Worm (Caenorhabditis elegans) whole organism, L1 larva: ENCODE measurements around the gene F16F9.4.

Source experiments
- C04F5.9 ChIP-seq: sonication (generic microtip); optimal IDR thresholded peaks from 2 replicates; lab custom pipeline; 2016; ENCODE audit warnings: missing genetic modification characterization, missing compliant biosample characterization
- C34B4.2 ChIP-seq: sonication (generic microtip); optimal IDR thresholded peaks from 2 replicates; lab custom pipeline; 2017; ENCODE audit warnings: mild to moderate bottlenecking, missing genetic modification characterization, missing compliant biosample characterization
- F16B12.6 ChIP-seq: fragments of 150-350 bp; optimal IDR thresholded peaks from 2 replicates; lab custom pipeline; 2014; ENCODE audit warnings: missing biosample characterization, missing genetic modification characterization
- aha-1 ChIP-seq: fragments of 150-350 bp; optimal IDR thresholded peaks from 2 replicates; lab custom pipeline; 2014; ENCODE audit warnings: missing biosample characterization, missing genetic modification characterization
- alr-1 ChIP-seq: fragments of 200-800 bp; sonication (Bioruptor generic); optimal IDR thresholded peaks from 2 replicates; lab custom pipeline; 2018; ENCODE audit warnings: borderline replicate concordance, mild to moderate bottlenecking, missing genetic modification characterization, missing compliant biosample characterization
- ama-1 ChIP-seq: fragments of 150-350 bp; optimal IDR thresholded peaks from 2 replicates; lab custom pipeline; 2014
- blmp-1 ChIP-seq: fragments of 150-350 bp; optimal IDR thresholded peaks from 2 replicates; lab custom pipeline; 2014; ENCODE audit warnings: missing biosample characterization, missing genetic modification characterization
- ceh-90 ChIP-seq: sonication (generic microtip); optimal IDR thresholded peaks from 2 replicates; lab custom pipeline; 2016; ENCODE audit warnings: missing genetic modification characterization, missing compliant biosample characterization
- efl-1 ChIP-seq, 4 experiments: fragments of 150-350 bp; optimal IDR thresholded peaks in 3 of 4; peaks in 1 of 4; 1 replicate in 1 of 4; 2 replicates in 3 of 4; lab custom pipeline; 2014; ENCODE audit warnings: missing biosample characterization in 2 of 4, missing genetic modification characterization in 2 of 4, missing genetic modification reagents in 2 of 4
- egl-13 ChIP-seq: sonication (generic microtip); optimal IDR thresholded peaks from 2 replicates; lab custom pipeline; 2016; ENCODE audit warnings: missing genotype, missing genetic modification reagents, missing genetic modification characterization, missing compliant biosample characterization
- ets-5 ChIP-seq: fragments of 200-800 bp; sonication (Bioruptor generic); IDR thresholded peaks from 2 replicates; pipeline ENCODE4 v1.3.6; 2022; ENCODE audit warnings: missing genetic modification characterization, missing compliant biosample characterization
- fkh-10 ChIP-seq: sonication (generic microtip); optimal IDR thresholded peaks from 2 replicates; lab custom pipeline; 2017; ENCODE audit warnings: missing biosample characterization, missing genetic modification reagents, missing genetic modification characterization
- fkh-4 ChIP-seq: sonication (generic microtip); optimal IDR thresholded peaks from 2 replicates; lab custom pipeline; 2016; ENCODE audit warnings: missing compliant biosample characterization, missing genetic modification characterization, borderline replicate concordance
- fos-1 ChIP-seq: fragments of 150-350 bp; optimal IDR thresholded peaks from 2 replicates; lab custom pipeline; 2014; ENCODE audit warnings: missing biosample characterization, missing genetic modification characterization
- hlh-4 ChIP-seq: sonication (generic microtip); optimal IDR thresholded peaks from 2 replicates; lab custom pipeline; 2016; ENCODE audit warnings: mild to moderate bottlenecking, missing genetic modification characterization, missing compliant biosample characterization
- hpl-2 ChIP-seq: fragments of 150-350 bp; optimal IDR thresholded peaks from 2 replicates; lab custom pipeline; 2014; ENCODE audit warnings: missing biosample characterization, missing genetic modification reagents, missing genetic modification characterization
- lin-13 ChIP-seq: fragments of 150-350 bp; optimal IDR thresholded peaks from 2 replicates; lab custom pipeline; 2014; ENCODE audit warnings: missing biosample characterization, missing genetic modification reagents, missing genetic modification characterization
- lin-14 ChIP-seq: fragments of 200-800 bp; sonication (Bioruptor generic); optimal IDR thresholded peaks from 2 replicates; lab custom pipeline; 2018; ENCODE audit warnings: mild to moderate bottlenecking, missing genetic modification characterization, moderate library complexity, missing compliant biosample characterization
- lin-35 ChIP-seq, 2 experiments: fragments of 150-350 bp; optimal IDR thresholded peaks; 2 replicates each; lab custom pipeline; 2014; ENCODE audit warnings: missing biosample characterization in 2 of 2, missing genetic modification characterization in 2 of 2, missing genetic modification reagents in 2 of 2
- lin-39 ChIP-seq: fragments of 150-350 bp; optimal IDR thresholded peaks from 2 replicates; lab custom pipeline; 2014; ENCODE audit warnings: missing biosample characterization, missing genetic modification reagents, missing genetic modification characterization
- lir-3 ChIP-seq: sonication (generic microtip); optimal IDR thresholded peaks from 2 replicates; lab custom pipeline; 2016; ENCODE audit warnings: mild to moderate bottlenecking, missing genetic modification characterization, moderate library complexity, missing compliant biosample characterization; ENCODE audit not compliant: poor library complexity
- lsy-2 ChIP-seq, 2 experiments: fragments of 150-350 bp; optimal IDR thresholded peaks; 2 replicates each; lab custom pipeline; 2014; ENCODE audit warnings: missing biosample characterization in 2 of 2, missing genetic modification characterization in 2 of 2
- mab-9 ChIP-seq: fragments of 200-800 bp; sonication (Bioruptor generic); IDR thresholded peaks from 2 replicates; pipeline ENCODE4 v1.3.6; 2022; ENCODE audit warnings: missing genetic modification reagents, missing genetic modification characterization, missing compliant biosample characterization
- mef-2 ChIP-seq: fragments of 150-350 bp; optimal IDR thresholded peaks from 2 replicates; lab custom pipeline; 2014; ENCODE audit warnings: missing biosample characterization, missing genetic modification characterization
- mep-1 ChIP-seq: fragments of 150-350 bp; optimal IDR thresholded peaks from 2 replicates; lab custom pipeline; 2014; ENCODE audit warnings: missing biosample characterization, missing genetic modification characterization
- nhr-11 ChIP-seq: fragments of 150-350 bp; optimal IDR thresholded peaks from 2 replicates; lab custom pipeline; 2014; ENCODE audit warnings: missing biosample characterization, missing genetic modification characterization
- nhr-12 ChIP-seq: sonication (generic microtip); optimal IDR thresholded peaks from 2 replicates; lab custom pipeline; 2017; ENCODE audit warnings: missing biosample characterization, missing genetic modification characterization
- nhr-19 ChIP-seq: fragments of 200-800 bp; sonication (Bioruptor generic); conservative IDR thresholded peaks from 2 replicates; pipeline ENCODE4 v1.3.6; 2022; ENCODE audit warnings: missing genetic modification characterization, missing compliant biosample characterization
- nhr-20 ChIP-seq: sonication (generic microtip); optimal IDR thresholded peaks from 2 replicates; lab custom pipeline; 2016; ENCODE audit warnings: mild to moderate bottlenecking, missing genetic modification characterization, missing compliant biosample characterization
- nhr-28 ChIP-seq: fragments of 150-350 bp; optimal IDR thresholded peaks from 2 replicates; lab custom pipeline; 2014; ENCODE audit warnings: missing biosample characterization, missing genetic modification characterization
- nhr-71 ChIP-seq: sonication (generic microtip); optimal IDR thresholded peaks from 2 replicates; lab custom pipeline; 2016; ENCODE audit warnings: mild to moderate bottlenecking, missing genetic modification characterization, moderate library complexity, missing compliant biosample characterization
- nhr-76 ChIP-seq: sonication (generic microtip); optimal IDR thresholded peaks from 2 replicates; lab custom pipeline; 2017; ENCODE audit warnings: missing biosample characterization, missing genetic modification characterization
- nhr-84 ChIP-seq: sonication (generic microtip); optimal IDR thresholded peaks from 2 replicates; lab custom pipeline; 2017; ENCODE audit warnings: missing biosample characterization, missing genetic modification characterization
- nhr-85 ChIP-seq: sonication (generic microtip); peaks from one replicate; lab custom pipeline; 2016; ENCODE audit warnings: missing genetic modification characterization, inconsistent platforms, missing compliant biosample characterization
- nhr-90 ChIP-seq: sonication (generic microtip); optimal IDR thresholded peaks from 2 replicates; lab custom pipeline; 2016; ENCODE audit warnings: mild to moderate bottlenecking, missing genetic modification characterization, missing compliant biosample characterization; ENCODE audit not compliant: poor library complexity
- pax-3 ChIP-seq: fragments of 200-800 bp; sonication (Bioruptor generic); optimal IDR thresholded peaks from 2 replicates; lab custom pipeline; 2018; ENCODE audit warnings: mild to moderate bottlenecking, missing genetic modification characterization, moderate library complexity, missing compliant biosample characterization
- rnt-1 ChIP-seq: sonication (generic microtip); optimal IDR thresholded peaks from 2 replicates; lab custom pipeline; 2016; ENCODE audit warnings: mild to moderate bottlenecking, missing genetic modification characterization, moderate library complexity, missing compliant biosample characterization
- snpc-4 ChIP-seq: fragments of 150-350 bp; optimal IDR thresholded peaks from 2 replicates; lab custom pipeline; 2014; ENCODE audit warnings: missing biosample characterization, missing genetic modification characterization
- sptf-1 ChIP-seq: fragments of 150-350 bp; optimal IDR thresholded peaks from 2 replicates; lab custom pipeline; 2014; ENCODE audit warnings: missing biosample characterization, missing genetic modification characterization
- swsn-7 ChIP-seq: sonication (generic microtip); optimal IDR thresholded peaks from 2 replicates; lab custom pipeline; 2016; ENCODE audit warnings: missing genetic modification characterization, missing compliant biosample characterization
- tlp-1 ChIP-seq: fragments of 150-350 bp; optimal IDR thresholded peaks from 2 replicates; lab custom pipeline; 2014; ENCODE audit warnings: missing biosample characterization, missing genetic modification characterization
- unc-30 ChIP-seq: sonication (generic microtip); optimal IDR thresholded peaks from 2 replicates; lab custom pipeline; 2017; ENCODE audit warnings: missing biosample characterization, missing genetic modification characterization
- unc-86 ChIP-seq: sonication (generic microtip); optimal IDR thresholded peaks from 2 replicates; lab custom pipeline; 2016; ENCODE audit warnings: missing genetic modification characterization, missing compliant biosample characterization
- zag-1 ChIP-seq: fragments of 150-350 bp; optimal IDR thresholded peaks from 2 replicates; lab custom pipeline; 2014; ENCODE audit warnings: missing biosample characterization, missing genetic modification characterization
- ztf-11 ChIP-seq, 2 experiments: sonication (generic microtip); optimal IDR thresholded peaks; 2 replicates each; lab custom pipeline; 2016 to 2017; ENCODE audit warnings: missing genetic modification characterization in 2 of 2, missing biosample characterization in 1 of 2, missing compliant biosample characterization in 1 of 2

Gene F16F9.4

ce11 chrX:8422020-8422419 is 41.1 kb downstream of the F16F9.4 start, which contains the start of gene tag-123 (continued):
- TF ChIP-seq nhr-76 (tag; lab: Kevin White, UChicago) (no peak), aha-1 (tag; lab: Kevin White, UChicago) (no peak), fkh-10 (no peak), lir-3 (tag; lab: Kevin White, UChicago) (no peak)
- TF ChIP-seq, all 84 proteins: peak for 27

- TF ChIP-seq alr-1 (tag; lab: Kevin White, UChicago), result peak; percentile 77
- no peak for TF ChIP-seq blmp-1 (tag; lab: Kevin White, UChicago)
Observed at ce11 chrX:8421594-8421993, 41.6 kb downstream of the F16F9.4 start.

DNA sequence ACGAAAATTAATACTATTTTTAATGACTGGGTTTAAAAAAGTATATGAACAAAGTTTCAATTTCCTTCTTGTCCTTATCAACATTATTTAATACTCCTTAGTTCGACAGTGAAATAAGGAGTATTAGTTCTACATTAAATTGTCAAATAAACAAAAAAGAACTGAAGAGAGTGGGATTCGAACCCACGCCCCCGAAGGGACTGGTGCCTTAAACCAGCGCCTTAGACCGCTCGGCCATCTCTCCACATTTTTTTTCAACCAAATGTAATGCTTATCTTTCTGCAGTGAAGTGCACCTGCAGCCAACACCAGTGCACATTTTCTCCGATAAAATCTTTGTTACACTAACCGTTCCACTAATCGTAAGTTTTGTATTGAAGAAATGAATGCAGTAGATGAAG is 43.9 kb downstream of the F16F9.4 start:
- TF ChIP-seq nhr-85 (tag; lab: Kevin White, UChicago) (peak; percentile 62), F16B12.6 (tag; lab: Kevin White, UChicago) (no peak), mep-1 (tag; lab: Kevin White, UChicago) (no peak), swsn-7 (tag; lab: Kevin White, UChicago) (no peak), C34B4.2 (tag; lab: Kevin White, UChicago) (no peak), ama-1 (lab: Kevin White, UChicago) (no peak), lir-3 (tag; lab: Kevin White, UChicago) (peak; percentile 17), nhr-28 (tag; lab: Kevin White, UChicago) (no peak), fos-1 (tag; lab: Kevin White, UChicago) (no peak), tlp-1 (no peak), nhr-19 (GFP tag; lab: Robert Waterston, UW) (no peak), fkh-4 (tag; lab: Kevin White, UChicago) (no peak), efl-1 (optimal IDR thresholded peaks at IDR 0.05; lab: Kevin White, UChicago) (no peak), efl-1 (GFP tag; optimal IDR thresholded peaks at IDR 0.05 in 1 of 2; lab: Kevin White, UChicago) (no peak), snpc-4 (tag; lab: Kevin White, UChicago) (no peak), rnt-1 (tag; lab: Kevin White, UChicago) (peak; percentile 7), aha-1 (tag; lab: Kevin White, UChicago) (no peak), sptf-1 (tag; lab: Kevin White, UChicago) (no peak), unc-86 (tag; lab: Kevin White, UChicago) (no peak), zag-1 (tag; lab: Kevin White, UChicago) (no peak), nhr-90 (no peak), mab-9 (GFP tag; lab: Robert Waterston, UW) (no peak), hlh-4 (no peak), nhr-11 (no peak), unc-30 (no peak), lin-13 (GFP tag; lab: Kevin White, UChicago) (no peak), nhr-71 (peak; percentile 2), nhr-76 (tag; lab: Kevin White, UChicago) (no peak), ceh-90 (no peak), nhr-84 (tag; lab: Kevin White, UChicago) (no peak), egl-13 (tag; lab: Kevin White, UChicago) (no peak), lin-39 (tag; lab: Kevin White, UChicago) (no peak), mef-2 (no peak), nhr-12 (no peak), ets-5 (GFP tag; lab: Robert Waterston, UW) (no peak), lsy-2 (tag; optimal IDR thresholded peaks at IDR 0.05; lab: Kevin White, UChicago) (no peak), ztf-11 (tag; optimal IDR thresholded peaks at IDR 0.05; lab: Kevin White, UChicago) (no peak), pax-3 (tag; lab: Kevin White, UChicago) (no peak), lin-14 (GFP tag; lab: Kevin White, UChicago) (no peak), hpl-2 (GFP tag; lab: Kevin White, UChicago) (no peak), fkh-10 (no peak), C04F5.9 (no peak), lin-35 (GFP tag; optimal IDR thresholded peaks at IDR 0.05; lab: Kevin White, UChicago) (peak in 1 of 2 experiments; percentile 26), nhr-20 (tag; lab: Kevin White, UChicago) (peak; percentile 10)
